Worm (Caenorhabditis elegans) whole organism, L3 larva: Measurements from ENCODE around the gene F56F11.1.

Experiments used
- R02D3.7 ChIP-seq: fragments of 150-350 bp; optimal IDR thresholded peaks from 2 replicates; lab custom pipeline; 2014; ENCODE audit warnings: missing biosample characterization, missing genetic modification characterization
- aly-2 ChIP-seq: fragments of 150-350 bp; optimal IDR thresholded peaks from 2 replicates; lab custom pipeline; 2014; ENCODE audit warnings: missing biosample characterization, missing genetic modification characterization
- ama-1 ChIP-seq: fragments of 150-350 bp; optimal IDR thresholded peaks from 2 replicates; lab custom pipeline; 2018
- ceh-16 ChIP-seq: sonication (generic microtip); optimal IDR thresholded peaks from 2 replicates; lab custom pipeline; 2017; ENCODE audit warnings: missing biosample characterization, missing genetic modification characterization
- ceh-28 ChIP-seq: fragments of 150-350 bp; optimal IDR thresholded peaks from 2 replicates; lab custom pipeline; 2014; ENCODE audit warnings: missing biosample characterization, missing genetic modification reagents, missing genetic modification characterization
- ceh-82 ChIP-seq: fragments of 150-350 bp; optimal IDR thresholded peaks from 2 replicates; lab custom pipeline; 2014; ENCODE audit warnings: missing biosample characterization, missing genetic modification characterization
- daf-12 ChIP-seq: fragments of 150-350 bp; optimal IDR thresholded peaks from 2 replicates; lab custom pipeline; 2014; ENCODE audit warnings: missing biosample characterization, missing genetic modification reagents, missing genetic modification characterization
- egl-27 ChIP-seq: sonication (generic microtip); optimal IDR thresholded peaks from 4 replicates; lab custom pipeline; 2017; ENCODE audit warnings: missing biosample characterization, missing genetic modification reagents, missing genetic modification characterization
- elt-1 ChIP-seq: fragments of 150-350 bp; optimal IDR thresholded peaks from 2 replicates; lab custom pipeline; 2014; ENCODE audit warnings: missing biosample characterization, missing genetic modification characterization
- elt-2 ChIP-seq: sonication (generic microtip); optimal IDR thresholded peaks from 2 replicates; lab custom pipeline; 2016; ENCODE audit warnings: missing genetic modification reagents, mild to moderate bottlenecking, missing genetic modification characterization, missing compliant biosample characterization
- elt-3 ChIP-seq, 3 experiments: fragments of 150-350 bp in 1 of 3; sonication (generic microtip) in 2 of 3; optimal IDR thresholded peaks; 2 replicates in 2 of 3; 4 replicates in 1 of 3; lab custom pipeline; 2014 to 2017; ENCODE audit warnings: missing biosample characterization in 3 of 3, missing genetic modification characterization in 3 of 3
- eor-1 ChIP-seq, 2 experiments: fragments of 150-350 bp; optimal IDR thresholded peaks; 2 replicates each; lab custom pipeline; 2014 to 2018; ENCODE audit warnings: missing biosample characterization in 2 of 2, missing genetic modification characterization in 2 of 2
- fkh-2 ChIP-seq: fragments of 150-350 bp; optimal IDR thresholded peaks from 2 replicates; lab custom pipeline; 2014; ENCODE audit warnings: missing biosample characterization, missing genetic modification reagents, missing genetic modification characterization
- fos-1 ChIP-seq: fragments of 150-350 bp; optimal IDR thresholded peaks from 2 replicates; lab custom pipeline; 2014; ENCODE audit warnings: missing biosample characterization, missing genetic modification characterization
- hmg-11 ChIP-seq: sonication (generic microtip); optimal IDR thresholded peaks from 2 replicates; lab custom pipeline; 2016; ENCODE audit warnings: missing genetic modification characterization, missing compliant biosample characterization
- jun-1 ChIP-seq: fragments of 150-350 bp; optimal IDR thresholded peaks from 2 replicates; lab custom pipeline; 2014; ENCODE audit warnings: missing biosample characterization, missing genetic modification reagents, missing genetic modification characterization
- lin-15B ChIP-seq: fragments of 150-350 bp; optimal IDR thresholded peaks from 2 replicates; lab custom pipeline; 2014; ENCODE audit warnings: missing biosample characterization, missing genetic modification characterization
- lin-39 ChIP-seq: fragments of 150-350 bp; optimal IDR thresholded peaks from 2 replicates; lab custom pipeline; 2018; ENCODE audit warnings: missing biosample characterization, missing genetic modification reagents, missing genetic modification characterization
- lsy-12 ChIP-seq: sonication (generic microtip); optimal IDR thresholded peaks from 2 replicates; lab custom pipeline; 2016; ENCODE audit warnings: mild to moderate bottlenecking, missing genetic modification characterization, missing compliant biosample characterization
- mdl-1 ChIP-seq: fragments of 150-350 bp; optimal IDR thresholded peaks from 2 replicates; lab custom pipeline; 2014; ENCODE audit warnings: missing biosample characterization, missing genetic modification characterization
- nfya-1 ChIP-seq: sonication (generic microtip); optimal IDR thresholded peaks from 2 replicates; lab custom pipeline; 2017; ENCODE audit warnings: missing genetic modification characterization, mild to moderate bottlenecking, missing compliant biosample characterization, antibody characterized with exemption, moderate library complexity; ENCODE audit not compliant: insufficient read depth
- nhr-11 ChIP-seq: fragments of 150-350 bp; optimal IDR thresholded peaks from 2 replicates; lab custom pipeline; 2014; ENCODE audit warnings: missing biosample characterization, missing genetic modification characterization
- nhr-23 ChIP-seq: fragments of 150-350 bp; optimal IDR thresholded peaks from 2 replicates; lab custom pipeline; 2014; ENCODE audit warnings: missing biosample characterization, missing genetic modification reagents, missing genetic modification characterization
- nhr-237 ChIP-seq: fragments of 150-350 bp; optimal IDR thresholded peaks from 2 replicates; lab custom pipeline; 2014; ENCODE audit warnings: missing biosample characterization, missing genetic modification characterization
- nhr-25 ChIP-seq: sonication (generic microtip); optimal IDR thresholded peaks from 2 replicates; lab custom pipeline; 2017; ENCODE audit warnings: missing biosample characterization, missing genetic modification characterization
- nhr-28 ChIP-seq: fragments of 150-350 bp; optimal IDR thresholded peaks from 2 replicates; lab custom pipeline; 2014; ENCODE audit warnings: missing biosample characterization, missing genetic modification characterization
- nhr-43 ChIP-seq: sonication (generic microtip); optimal IDR thresholded peaks from 2 replicates; lab custom pipeline; 2016; ENCODE audit warnings: mild to moderate bottlenecking, missing genetic modification characterization, missing compliant biosample characterization; ENCODE audit not compliant: poor library complexity, severe bottlenecking
- nhr-67 ChIP-seq: fragments of 150-350 bp; optimal IDR thresholded peaks from 2 replicates; lab custom pipeline; 2014; ENCODE audit warnings: missing biosample characterization, missing genetic modification characterization
- nhr-76 ChIP-seq: fragments of 150-350 bp; sonication (generic microtip); optimal IDR thresholded peaks from 5 replicates; lab custom pipeline; 2014; ENCODE audit warnings: missing biosample characterization, missing genetic modification characterization
- pha-4 ChIP-seq: fragments of 150-350 bp; optimal IDR thresholded peaks from 2 replicates; lab custom pipeline; 2014; ENCODE audit warnings: missing biosample characterization, missing genetic modification reagents, missing genetic modification characterization
- pqm-1 ChIP-seq: fragments of 150-350 bp; optimal IDR thresholded peaks from 2 replicates; lab custom pipeline; 2017; ENCODE audit warnings: missing biosample characterization, missing genetic modification characterization, inconsistent platforms
- skn-1 ChIP-seq: fragments of 150-350 bp; optimal IDR thresholded peaks from 2 replicates; lab custom pipeline; 2014; ENCODE audit warnings: missing biosample characterization, missing genetic modification characterization
- snpc-4 ChIP-seq: fragments of 150-350 bp; optimal IDR thresholded peaks from 2 replicates; lab custom pipeline; 2014; ENCODE audit warnings: missing biosample characterization, missing genetic modification characterization
- tbx-2 ChIP-seq: sonication (generic microtip); optimal IDR thresholded peaks from 2 replicates; lab custom pipeline; 2016; ENCODE audit warnings: mild to moderate bottlenecking, missing genetic modification characterization, missing compliant biosample characterization
- unc-39 ChIP-seq: sonication (generic microtip); optimal IDR thresholded peaks from 4 replicates; lab custom pipeline; 2017; ENCODE audit warnings: missing biosample characterization, missing genetic modification characterization
- unc-62 ChIP-seq: fragments of 150-350 bp; sonication (generic microtip); optimal IDR thresholded peaks from 4 replicates; lab custom pipeline; 2014; ENCODE audit warnings: missing biosample characterization, missing genetic modification reagents, missing genetic modification characterization
- zag-1 ChIP-seq: fragments of 150-350 bp; optimal IDR thresholded peaks from 2 replicates; lab custom pipeline; 2014; ENCODE audit warnings: missing biosample characterization, missing genetic modification characterization
- ztf-11 ChIP-seq: fragments of 150-350 bp; optimal IDR thresholded peaks from 2 replicates; lab custom pipeline; 2014; ENCODE audit warnings: missing biosample characterization, missing genetic modification characterization
- ztf-4 ChIP-seq: fragments of 150-350 bp; optimal IDR thresholded peaks from 2 replicates; lab custom pipeline; 2014; ENCODE audit warnings: missing biosample characterization, missing genetic modification characterization

The F56F11.1 gene

DNA sequence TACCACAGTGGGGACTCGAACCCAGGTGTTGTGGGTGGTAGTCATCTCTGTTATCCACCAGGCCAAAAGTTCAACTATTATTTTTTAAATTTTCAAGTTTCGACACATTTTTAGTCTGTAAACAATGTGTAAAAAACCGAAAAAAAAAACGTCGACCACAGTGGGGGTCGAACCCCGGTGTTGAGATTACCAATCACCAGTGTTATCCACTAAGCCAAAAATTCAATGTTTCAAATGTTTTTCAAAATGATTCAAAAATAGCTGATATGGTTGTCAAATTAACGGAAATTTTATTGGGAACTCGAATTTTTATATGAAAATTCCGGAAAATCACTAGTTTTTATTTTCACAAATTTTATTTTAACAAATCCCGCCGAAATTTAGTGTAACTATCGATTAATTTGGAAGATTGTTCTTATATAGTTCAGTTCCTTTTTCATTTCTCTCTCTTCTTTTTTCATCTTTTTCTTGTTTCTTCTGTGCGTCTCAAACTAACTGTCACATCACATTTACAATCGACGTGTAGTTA lies 18.4 kb upstream of the F56F11.1 start:
- no peak for TF ChIP-seq eor-1 (tag; optimal IDR thresholded peaks at IDR 0.05; lab: Kevin White, UChicago)
- TF ChIP-seq nhr-11 (tag; lab: Kevin White, UChicago), result no peak
- TF ChIP-seq skn-1 (tag; lab: Kevin White, UChicago), result no peak
- TF ChIP-seq nhr-23 (tag; lab: Kevin White, UChicago), result peak; percentile 22
- TF ChIP-seq, all 47 proteins: peak for 1

DNA sequence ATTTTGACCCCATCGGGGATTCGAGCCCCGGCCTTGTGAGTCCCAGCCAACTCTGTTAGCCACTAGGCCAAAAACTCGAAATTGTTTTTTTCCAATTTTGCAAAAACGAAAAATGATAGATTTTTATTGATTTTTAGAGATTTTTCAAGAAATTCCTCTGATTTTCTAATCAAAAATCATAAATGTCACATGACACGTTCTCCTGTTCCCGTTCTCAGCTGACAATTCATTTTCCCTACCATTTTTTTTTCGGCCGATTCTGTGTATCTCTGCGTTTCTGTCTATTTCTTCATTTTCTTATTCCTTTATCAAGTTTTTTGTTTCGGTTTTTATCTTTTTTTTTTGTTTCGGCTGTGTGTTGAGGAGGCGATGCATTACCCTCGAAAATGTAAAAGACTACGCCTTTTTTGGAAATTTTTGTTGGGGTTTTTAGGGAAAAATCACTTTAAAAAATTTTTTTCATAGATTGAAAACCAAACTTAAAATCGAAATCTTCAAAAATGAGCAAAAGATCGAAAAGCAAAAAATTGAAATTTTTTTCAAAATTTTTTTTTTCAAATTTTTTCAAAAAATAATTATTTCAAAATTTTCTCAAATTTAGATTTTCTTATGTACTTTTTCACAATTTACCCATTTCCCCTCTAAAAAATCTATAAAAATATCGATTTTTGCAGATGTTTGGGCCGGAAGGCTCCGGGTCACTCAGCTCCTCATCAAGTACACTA lies 17.2 kb upstream of the F56F11.1 start, which contains the start of gene klf-1:
Gene klf-1 (plus strand): TSS at position 675 of the 725 bp plus-strand sequence.
- TF ChIP-seq lin-15B (tag; lab: Kevin White, UChicago), result no peak
- TF ChIP-seq elt-2 (tag; lab: Kevin White, UChicago), result peak; percentile 82
- TF ChIP-seq snpc-4 (tag; lab: Kevin White, UChicago), result no peak
- TF ChIP-seq pha-4 (tag; lab: Kevin White, UChicago), result peak; percentile 16
- TF ChIP-seq lsy-12 (tag; lab: Kevin White, UChicago), result no peak
- TF ChIP-seq unc-62 (GFP tag; lab: Kevin White, UChicago), result no peak
- peak; percentile 41 for TF ChIP-seq pqm-1
- TF ChIP-seq R02D3.7, result no peak
- no peak for TF ChIP-seq elt-1 (tag; lab: Kevin White, UChicago)
- TF ChIP-seq nhr-28 (tag; lab: Kevin White, UChicago), result no peak
- no peak for TF ChIP-seq ztf-4 (tag; lab: Kevin White, UChicago)
- TF ChIP-seq nhr-23 (tag; lab: Kevin White, UChicago), result peak; percentile 74
- TF ChIP-seq unc-39 (tag; lab: Kevin White, UChicago), result no peak
- TF ChIP-seq ceh-28 (tag; lab: Kevin White, UChicago), result peak; percentile 15
- TF ChIP-seq nhr-11 (tag; lab: Kevin White, UChicago), result no peak
- no peak for TF ChIP-seq fkh-2 (tag; lab: Kevin White, UChicago)
- no peak for TF ChIP-seq mdl-1 (tag; lab: Kevin White, UChicago)
- TF ChIP-seq hmg-11 (tag; lab: Kevin White, UChicago), result no peak
- no peak for TF ChIP-seq ceh-16 (tag; lab: Kevin White, UChicago)
- TF ChIP-seq elt-3 (tag; optimal IDR thresholded peaks at IDR 0.05; lab: Kevin White, UChicago), result no peak
- TF ChIP-seq skn-1 (tag; lab: Kevin White, UChicago), result no peak
- TF ChIP-seq lin-39, result no peak
- TF ChIP-seq nhr-67, result no peak
- no peak for TF ChIP-seq tbx-2
- TF ChIP-seq daf-12 (tag; lab: Kevin White, UChicago), result no peak
- no peak for TF ChIP-seq nhr-76 (tag; lab: Kevin White, UChicago)
- no peak for TF ChIP-seq ztf-11 (tag; lab: Kevin White, UChicago)
- no peak for TF ChIP-seq egl-27 (tag; lab: Kevin White, UChicago)
- peak; percentile 42 for TF ChIP-seq nhr-25 (tag; lab: Kevin White, UChicago)
- no peak for TF ChIP-seq aly-2 (tag; lab: Kevin White, UChicago)
- no peak for TF ChIP-seq zag-1 (tag; lab: Kevin White, UChicago)
- peak; percentile 29 for TF ChIP-seq nfya-1 (tag; lab: Kevin White, UChicago)
- no peak for TF ChIP-seq eor-1 (tag; optimal IDR thresholded peaks at IDR 0.05; lab: Kevin White, UChicago)
- peak; percentile 70 for TF ChIP-seq nhr-43
- TF ChIP-seq fos-1, result no peak
- TF ChIP-seq ceh-82, result no peak

ce11 chrIII:2875946-2876345 lies 15.6 kb upstream of the F56F11.1 start:
- peak; percentile 72 for TF ChIP-seq nfya-1 (tag; lab: Kevin White, UChicago)
- TF ChIP-seq pha-4 (tag; lab: Kevin White, UChicago), result peak; percentile 60
- TF ChIP-seq nhr-237, result no peak
- TF ChIP-seq ztf-4 (tag; lab: Kevin White, UChicago), result no peak
- TF ChIP-seq elt-2 (tag; lab: Kevin White, UChicago), result peak; percentile 91
- peak; percentile 81 for TF ChIP-seq nhr-43
- peak; percentile 84 for TF ChIP-seq ceh-28 (tag; lab: Kevin White, UChicago)
- TF ChIP-seq skn-1 (tag; lab: Kevin White, UChicago), result no peak
- peak; percentile 29 for TF ChIP-seq snpc-4 (tag; lab: Kevin White, UChicago)
- peak; percentile 1 to 92 (median 38) for TF ChIP-seq elt-3 (tag; optimal IDR thresholded peaks at IDR 0.05; lab: Kevin White, UChicago)
- no peak for TF ChIP-seq ama-1 (lab: Kevin White, UChicago)
- no peak for TF ChIP-seq aly-2 (tag; lab: Kevin White, UChicago)
- no peak for TF ChIP-seq eor-1 (tag; optimal IDR thresholded peaks at IDR 0.05; lab: Kevin White, UChicago)
- no peak for TF ChIP-seq ceh-82
- peak; percentile 43 for TF ChIP-seq egl-27 (tag; lab: Kevin White, UChicago)
- TF ChIP-seq jun-1 (tag; lab: Kevin White, UChicago), result peak; percentile 22
- peak; percentile 59 for TF ChIP-seq pqm-1
- TF ChIP-seq lsy-12 (tag; lab: Kevin White, UChicago), result peak; percentile 67
- peak; percentile 39 for TF ChIP-seq tbx-2
- peak; percentile 91 for TF ChIP-seq nhr-23 (tag; lab: Kevin White, UChicago)
- TF ChIP-seq nhr-25 (tag; lab: Kevin White, UChicago), result peak; percentile 87
- TF ChIP-seq elt-1 (tag; lab: Kevin White, UChicago), result peak; percentile 44
- peak; percentile 18 for TF ChIP-seq R02D3.7
- peak; percentile 52 for TF ChIP-seq unc-62 (GFP tag; lab: Kevin White, UChicago)
- peak; percentile 15 for TF ChIP-seq lin-15B (tag; lab: Kevin White, UChicago)
- peak; percentile 55 for TF ChIP-seq hmg-11 (tag; lab: Kevin White, UChicago)
- peak; percentile 50 for TF ChIP-seq mdl-1 (tag; lab: Kevin White, UChicago)
